Worm (Caenorhabditis elegans) whole organism, L1 larva: Measurements from ENCODE around the gene F42E8.1.

Experiments
- C16A3.4 ChIP-seq: fragments of 150-350 bp; optimal IDR thresholded peaks from 2 replicates; lab custom pipeline; 2014; ENCODE audit warnings: missing biosample characterization, missing genetic modification characterization
- C34B4.2 ChIP-seq: sonication (generic microtip); optimal IDR thresholded peaks from 2 replicates; lab custom pipeline; 2017; ENCODE audit warnings: mild to moderate bottlenecking, missing genetic modification characterization, missing compliant biosample characterization
- F16B12.6 ChIP-seq: fragments of 150-350 bp; optimal IDR thresholded peaks from 2 replicates; lab custom pipeline; 2014; ENCODE audit warnings: missing biosample characterization, missing genetic modification characterization
- Y116A8C.19 ChIP-seq: sonication (generic microtip); optimal IDR thresholded peaks from 2 replicates; lab custom pipeline; 2016; ENCODE audit warnings: missing compliant biosample characterization, missing genetic modification characterization, borderline replicate concordance
- aha-1 ChIP-seq: fragments of 150-350 bp; optimal IDR thresholded peaks from 2 replicates; lab custom pipeline; 2014; ENCODE audit warnings: missing biosample characterization, missing genetic modification characterization
- alr-1 ChIP-seq: fragments of 200-800 bp; sonication (Bioruptor generic); optimal IDR thresholded peaks from 2 replicates; lab custom pipeline; 2018; ENCODE audit warnings: borderline replicate concordance, mild to moderate bottlenecking, missing genetic modification characterization, missing compliant biosample characterization
- aly-2 ChIP-seq: fragments of 150-350 bp; optimal IDR thresholded peaks from 2 replicates; lab custom pipeline; 2014; ENCODE audit warnings: missing biosample characterization, missing genetic modification characterization
- blmp-1 ChIP-seq: fragments of 150-350 bp; optimal IDR thresholded peaks from 2 replicates; lab custom pipeline; 2014; ENCODE audit warnings: missing biosample characterization, missing genetic modification characterization
- ceh-63 ChIP-seq: fragments of 200-800 bp; sonication (Bioruptor generic); optimal IDR thresholded peaks from 2 replicates; lab custom pipeline; 2018; ENCODE audit warnings: mild to moderate bottlenecking, missing genetic modification characterization, missing compliant biosample characterization
- ces-1 ChIP-seq: fragments of 150-350 bp; optimal IDR thresholded peaks from 2 replicates; lab custom pipeline; 2014; ENCODE audit warnings: missing biosample characterization, missing genetic modification reagents, missing genetic modification characterization
- dpl-1 ChIP-seq, 3 experiments: fragments of 150-350 bp in 2 of 3; sonication (generic microtip) in 1 of 3; optimal IDR thresholded peaks; 2 replicates each; lab custom pipeline; 2014 to 2017; ENCODE audit warnings: missing biosample characterization in 3 of 3, missing genetic modification characterization in 3 of 3, missing genetic modification reagents in 3 of 3
- dsc-1 ChIP-seq: sonication (generic microtip); optimal IDR thresholded peaks from 2 replicates; lab custom pipeline; 2016; ENCODE audit warnings: mild to moderate bottlenecking, missing genetic modification characterization, missing compliant biosample characterization
- efl-1 ChIP-seq, 4 experiments: fragments of 150-350 bp; optimal IDR thresholded peaks in 3 of 4; peaks in 1 of 4; 1 replicate in 1 of 4; 2 replicates in 3 of 4; lab custom pipeline; 2014; ENCODE audit warnings: missing biosample characterization in 2 of 4, missing genetic modification characterization in 2 of 4, missing genetic modification reagents in 2 of 4
- egl-27 ChIP-seq, 2 experiments: fragments of 150-350 bp in 1 of 2; sonication (generic microtip); optimal IDR thresholded peaks; 3 replicates each; lab custom pipeline; 2017 to 2018; ENCODE audit warnings: missing biosample characterization in 2 of 2, missing genetic modification characterization in 2 of 2, missing genetic modification reagents in 2 of 2
- elt-2 ChIP-seq: sonication (generic microtip); optimal IDR thresholded peaks from 2 replicates; lab custom pipeline; 2016; ENCODE audit warnings: missing genetic modification characterization, mild to moderate bottlenecking, inconsistent platforms, missing compliant biosample characterization, missing genetic modification reagents
- ets-5 ChIP-seq: fragments of 200-800 bp; sonication (Bioruptor generic); IDR thresholded peaks from 2 replicates; pipeline ENCODE4 v1.3.6; 2022; ENCODE audit warnings: missing genetic modification characterization, missing compliant biosample characterization
- fkh-10 ChIP-seq: sonication (generic microtip); optimal IDR thresholded peaks from 2 replicates; lab custom pipeline; 2017; ENCODE audit warnings: missing biosample characterization, missing genetic modification reagents, missing genetic modification characterization
- fos-1 ChIP-seq: fragments of 150-350 bp; optimal IDR thresholded peaks from 2 replicates; lab custom pipeline; 2014; ENCODE audit warnings: missing biosample characterization, missing genetic modification characterization
- hlh-4 ChIP-seq: sonication (generic microtip); optimal IDR thresholded peaks from 2 replicates; lab custom pipeline; 2016; ENCODE audit warnings: mild to moderate bottlenecking, missing genetic modification characterization, missing compliant biosample characterization
- hpl-2 ChIP-seq: fragments of 150-350 bp; optimal IDR thresholded peaks from 2 replicates; lab custom pipeline; 2014; ENCODE audit warnings: missing biosample characterization, missing genetic modification reagents, missing genetic modification characterization
- isw-1 ChIP-seq: fragments of 200-800 bp; sonication (Bioruptor generic); IDR thresholded peaks from 2 replicates; pipeline ENCODE4 v1.3.6; 2022; ENCODE audit warnings: missing genetic modification characterization, missing compliant biosample characterization
- jun-1 ChIP-seq: fragments of 150-350 bp; optimal IDR thresholded peaks from 2 replicates; lab custom pipeline; 2014; ENCODE audit warnings: missing biosample characterization, missing genetic modification reagents, missing genetic modification characterization
- lin-35 ChIP-seq, 2 experiments: fragments of 150-350 bp; optimal IDR thresholded peaks; 2 replicates each; lab custom pipeline; 2014; ENCODE audit warnings: missing biosample characterization in 2 of 2, missing genetic modification characterization in 2 of 2, missing genetic modification reagents in 2 of 2
- lsy-2 ChIP-seq, 2 experiments: fragments of 150-350 bp; optimal IDR thresholded peaks; 2 replicates each; lab custom pipeline; 2014; ENCODE audit warnings: missing biosample characterization in 2 of 2, missing genetic modification characterization in 2 of 2
- mef-2 ChIP-seq: fragments of 150-350 bp; optimal IDR thresholded peaks from 2 replicates; lab custom pipeline; 2014; ENCODE audit warnings: missing biosample characterization, missing genetic modification characterization
- nhr-11 ChIP-seq: fragments of 150-350 bp; optimal IDR thresholded peaks from 2 replicates; lab custom pipeline; 2014; ENCODE audit warnings: missing biosample characterization, missing genetic modification characterization
- nhr-12 ChIP-seq: sonication (generic microtip); optimal IDR thresholded peaks from 2 replicates; lab custom pipeline; 2017; ENCODE audit warnings: missing biosample characterization, missing genetic modification characterization
- nhr-19 ChIP-seq: fragments of 200-800 bp; sonication (Bioruptor generic); conservative IDR thresholded peaks from 2 replicates; pipeline ENCODE4 v1.3.6; 2022; ENCODE audit warnings: missing genetic modification characterization, missing compliant biosample characterization
- nhr-28 ChIP-seq: fragments of 150-350 bp; optimal IDR thresholded peaks from 2 replicates; lab custom pipeline; 2014; ENCODE audit warnings: missing biosample characterization, missing genetic modification characterization
- nhr-71 ChIP-seq: sonication (generic microtip); optimal IDR thresholded peaks from 2 replicates; lab custom pipeline; 2016; ENCODE audit warnings: mild to moderate bottlenecking, missing genetic modification characterization, moderate library complexity, missing compliant biosample characterization
- nhr-77 ChIP-seq: fragments of 150-350 bp; optimal IDR thresholded peaks from 2 replicates; lab custom pipeline; 2014; ENCODE audit warnings: missing biosample characterization, missing genetic modification characterization
- nhr-84 ChIP-seq: sonication (generic microtip); optimal IDR thresholded peaks from 2 replicates; lab custom pipeline; 2017; ENCODE audit warnings: missing biosample characterization, missing genetic modification characterization
- nhr-85 ChIP-seq: sonication (generic microtip); peaks from one replicate; lab custom pipeline; 2016; ENCODE audit warnings: missing genetic modification characterization, inconsistent platforms, missing compliant biosample characterization
- pag-3 ChIP-seq: sonication (generic microtip); optimal IDR thresholded peaks from 2 replicates; lab custom pipeline; 2017; ENCODE audit warnings: missing genetic modification characterization, mild to moderate bottlenecking, missing compliant biosample characterization, antibody characterized with exemption, borderline replicate concordance; ENCODE audit not compliant: insufficient read depth
- pax-3 ChIP-seq: fragments of 200-800 bp; sonication (Bioruptor generic); optimal IDR thresholded peaks from 2 replicates; lab custom pipeline; 2018; ENCODE audit warnings: mild to moderate bottlenecking, missing genetic modification characterization, moderate library complexity, missing compliant biosample characterization
- pqm-1 ChIP-seq: sonication (generic microtip); optimal IDR thresholded peaks from 3 replicates; lab custom pipeline; 2017; ENCODE audit warnings: missing biosample characterization, missing genetic modification characterization
- rnt-1 ChIP-seq: sonication (generic microtip); optimal IDR thresholded peaks from 2 replicates; lab custom pipeline; 2016; ENCODE audit warnings: mild to moderate bottlenecking, missing genetic modification characterization, moderate library complexity, missing compliant biosample characterization
- sox-4 ChIP-seq: sonication (generic microtip); optimal IDR thresholded peaks from 2 replicates; lab custom pipeline; 2016; ENCODE audit warnings: missing genetic modification characterization, missing compliant biosample characterization
- sptf-1 ChIP-seq: fragments of 150-350 bp; optimal IDR thresholded peaks from 2 replicates; lab custom pipeline; 2014; ENCODE audit warnings: missing biosample characterization, missing genetic modification characterization
- sup-37 ChIP-seq: fragments of 200-800 bp; sonication (Bioruptor generic); optimal IDR thresholded peaks from 2 replicates; lab custom pipeline; 2018; ENCODE audit warnings: mild to moderate bottlenecking, missing genetic modification characterization, missing compliant biosample characterization
- swsn-7 ChIP-seq: sonication (generic microtip); optimal IDR thresholded peaks from 2 replicates; lab custom pipeline; 2016; ENCODE audit warnings: missing genetic modification characterization, missing compliant biosample characterization
- tlp-1 ChIP-seq: fragments of 150-350 bp; optimal IDR thresholded peaks from 2 replicates; lab custom pipeline; 2014; ENCODE audit warnings: missing biosample characterization, missing genetic modification characterization
- unc-98 ChIP-seq: fragments of 200-800 bp; sonication (Bioruptor generic); IDR thresholded peaks from 2 replicates; pipeline ENCODE4 v1.3.6; 2022; ENCODE audit warnings: missing genetic modification characterization, missing compliant biosample characterization
- ztf-4 ChIP-seq: fragments of 150-350 bp; optimal IDR thresholded peaks from 2 replicates; lab custom pipeline; 2014; ENCODE audit warnings: missing biosample characterization, missing genetic modification characterization

Gene F42E8.1

ce11 chrV:13043832-13044521 is 18.0 kb upstream of the F42E8.1 start:
- TF ChIP-seq sox-4 (no peak), jun-1 (tag; lab: Kevin White, UChicago) (peak; percentile 25), Y116A8C.19 (no peak), isw-1 (no peak), dpl-1 (GFP tag; optimal IDR thresholded peaks at IDR 0.05; lab: Kevin White, UChicago) (no peak), nhr-71 (no peak), mef-2 (no peak), nhr-85 (tag; lab: Kevin White, UChicago) (no peak), C34B4.2 (tag; lab: Kevin White, UChicago) (no peak), unc-98 (GFP tag; lab: Robert Waterston, UW) (no peak), elt-2 (tag; lab: Kevin White, UChicago) (peak; percentile 62), alr-1 (tag; lab: Kevin White, UChicago) (no peak), aly-2 (no peak), pqm-1 (tag; lab: Kevin White, UChicago) (no peak), C16A3.4 (tag; lab: Kevin White, UChicago) (no peak), ets-5 (no peak), ces-1 (GFP tag; lab: Kevin White, UChicago) (no peak), efl-1 (optimal IDR thresholded peaks at IDR 0.05; lab: Kevin White, UChicago) (no peak), efl-1 (GFP tag; optimal IDR thresholded peaks at IDR 0.05 in 1 of 2; lab: Kevin White, UChicago) (peak in 1 of 2 experiments; percentile 62), pag-3 (tag; lab: Kevin White, UChicago) (no peak), lin-35 (GFP tag; optimal IDR thresholded peaks at IDR 0.05; lab: Kevin White, UChicago) (peak in 1 of 2 experiments; percentile 9), aha-1 (no peak), nhr-28 (tag; lab: Kevin White, UChicago) (no peak), ztf-4 (tag; lab: Kevin White, UChicago) (no peak), pax-3 (tag; lab: Kevin White, UChicago) (no peak), dsc-1 (tag; lab: Kevin White, UChicago) (no peak), nhr-84 (tag; lab: Kevin White, UChicago) (no peak), hpl-2 (no peak), nhr-12 (tag; lab: Kevin White, UChicago) (no peak), nhr-11 (no peak), ceh-63 (no peak), hlh-4 (tag; lab: Kevin White, UChicago) (no peak)

- no peak for TF ChIP-seq nhr-85 (tag; lab: Kevin White, UChicago)
- TF ChIP-seq, all 84 proteins: peak for 0
Observed at ce11 chrV:13045017-13045416, 16.9 kb upstream of the F42E8.1 start.

ce11 chrV:13046125-13047123 is 15.5 kb upstream of the F42E8.1 start:
- no peak for TF ChIP-seq ces-1 (GFP tag; lab: Kevin White, UChicago)
- TF ChIP-seq elt-2 (tag; lab: Kevin White, UChicago) = peak; percentile 58
- no peak for TF ChIP-seq F16B12.6 (tag; lab: Kevin White, UChicago)
- TF ChIP-seq ets-5 = no peak
- no peak for TF ChIP-seq nhr-19
- peak in 1 of 2 experiments; percentile 12 for TF ChIP-seq lin-35 (GFP tag; optimal IDR thresholded peaks at IDR 0.05; lab: Kevin White, UChicago)
- no peak for TF ChIP-seq nhr-84 (tag; lab: Kevin White, UChicago)
- no peak for TF ChIP-seq aha-1
- TF ChIP-seq efl-1 (optimal IDR thresholded peaks at IDR 0.05; lab: Kevin White, UChicago) = no peak
- TF ChIP-seq efl-1 (GFP tag; optimal IDR thresholded peaks at IDR 0.05 in 1 of 2; lab: Kevin White, UChicago) = peak in 1 of 2 experiments; percentile 34
- TF ChIP-seq pqm-1 (tag; lab: Kevin White, UChicago) = no peak
- no peak for TF ChIP-seq tlp-1
- TF ChIP-seq lsy-2 (tag; optimal IDR thresholded peaks at IDR 0.05; lab: Kevin White, UChicago) = no peak
- no peak for TF ChIP-seq fos-1 (tag; lab: Kevin White, UChicago)
- TF ChIP-seq dsc-1 (tag; lab: Kevin White, UChicago) = no peak
- TF ChIP-seq hpl-2 = no peak
- TF ChIP-seq nhr-77 (tag; lab: Kevin White, UChicago) = no peak
- TF ChIP-seq pax-3 (tag; lab: Kevin White, UChicago) = peak; percentile 8
- TF ChIP-seq isw-1 = no peak
- TF ChIP-seq nhr-11 = no peak
- TF ChIP-seq rnt-1 (tag; lab: Kevin White, UChicago) = no peak
- peak; percentile 24 for TF ChIP-seq blmp-1 (tag; lab: Kevin White, UChicago)
- peak; percentile 51 for TF ChIP-seq aly-2
- no peak for TF ChIP-seq swsn-7 (tag; lab: Kevin White, UChicago)
- no peak for TF ChIP-seq sptf-1
- TF ChIP-seq egl-27 (tag; optimal IDR thresholded peaks at IDR 0.05; lab: Kevin White, UChicago) = no peak
- TF ChIP-seq sup-37 (GFP tag; lab: Kevin White, UChicago) = no peak
- TF ChIP-seq fkh-10 (GFP tag; lab: Kevin White, UChicago) = no peak
